Worm (Caenorhabditis elegans) whole organism, L4 larva: ENCODE results near the gene vha-20.
A peak's percentile ranks its signal among the peaks of the same experiment; 100 is the strongest.

Source experiments
- F10B5.3 ChIP-seq: sonication (generic microtip); optimal IDR thresholded peaks from 2 replicates; lab custom pipeline; 2016; ENCODE audit warnings: mild to moderate bottlenecking, missing genetic modification characterization, missing compliant biosample characterization
- F26F4.8 ChIP-seq: fragments of 200-800 bp; sonication (Bioruptor generic); conservative IDR thresholded peaks from 2 replicates; pipeline ENCODE4 v1.3.6; 2022; ENCODE audit warnings: missing genetic modification characterization, missing compliant biosample characterization
- F44E2.7 ChIP-seq: fragments of 200-800 bp; sonication (Bioruptor generic); IDR thresholded peaks from 2 replicates; pipeline ENCODE4 v2.1.2; 2022; ENCODE audit warnings: missing genetic modification characterization, missing compliant biosample characterization
- R02D3.7 ChIP-seq: fragments of 150-350 bp; sonication (generic microtip); optimal IDR thresholded peaks from 3 replicates; lab custom pipeline; 2014; ENCODE audit warnings: missing biosample characterization, missing genetic modification characterization
- T20F7.1 ChIP-seq: fragments of 200-800 bp; sonication (Bioruptor generic); optimal IDR thresholded peaks from 2 replicates; lab custom pipeline; 2018; ENCODE audit warnings: mild to moderate bottlenecking, missing genetic modification characterization, missing compliant biosample characterization
- Y105C5A.15 ChIP-seq: fragments of 200-800 bp; sonication (Bioruptor generic); IDR thresholded peaks from 2 replicates; pipeline ENCODE4 v1.3.6; 2022; ENCODE audit warnings: missing genetic modification characterization, missing compliant biosample characterization
- Y75B8A.6 ChIP-seq: fragments of 200-800 bp; sonication (Bioruptor generic); IDR thresholded peaks from 2 replicates; pipeline ENCODE4 v1.3.6; 2022; ENCODE audit warnings: missing genetic modification reagents, missing genetic modification characterization, missing compliant biosample characterization
- aly-2 ChIP-seq: sonication (generic microtip); optimal IDR thresholded peaks from 2 replicates; lab custom pipeline; 2018; ENCODE audit warnings: missing biosample characterization, missing genetic modification characterization
- attf-4 ChIP-seq: sonication (generic microtip); optimal IDR thresholded peaks from 3 replicates; lab custom pipeline; 2017; ENCODE audit warnings: missing biosample characterization, missing genetic modification characterization
- ceh-28 ChIP-seq: fragments of 150-350 bp; optimal IDR thresholded peaks from 2 replicates; lab custom pipeline; 2014; ENCODE audit warnings: missing biosample characterization, missing genetic modification reagents, missing genetic modification characterization
- ceh-44 ChIP-seq: fragments of 200-800 bp; sonication (Bioruptor generic); IDR thresholded peaks from 2 replicates; pipeline ENCODE4 v1.3.6; 2022; ENCODE audit warnings: missing genetic modification reagents, missing genetic modification characterization, missing compliant biosample characterization
- cey-2 ChIP-seq: sonication (generic microtip); optimal IDR thresholded peaks from 3 replicates; lab custom pipeline; 2017; ENCODE audit warnings: missing genetic modification characterization, mild to moderate bottlenecking, missing compliant biosample characterization, antibody characterized with exemption, borderline replicate concordance; ENCODE audit not compliant: insufficient read depth
- dmd-8 ChIP-seq: fragments of 200-800 bp; sonication (Bioruptor generic); IDR thresholded peaks from 2 replicates; pipeline ENCODE4 v1.3.6; 2022; ENCODE audit warnings: missing genetic modification characterization, missing compliant biosample characterization
- dmd-9 ChIP-seq: fragments of 200-800 bp; sonication (Bioruptor generic); IDR thresholded peaks from 2 replicates; pipeline ENCODE4 v1.3.6; 2022; ENCODE audit warnings: missing genetic modification reagents, missing genetic modification characterization, missing compliant biosample characterization
- dpl-1 ChIP-seq: fragments of 150-350 bp; optimal IDR thresholded peaks from 2 replicates; lab custom pipeline; 2014; ENCODE audit warnings: missing biosample characterization, missing genetic modification reagents, missing genetic modification characterization
- duxl-1 ChIP-seq: sonication (generic microtip); optimal IDR thresholded peaks from 2 replicates; lab custom pipeline; 2016; ENCODE audit warnings: mild to moderate bottlenecking, missing genetic modification characterization, moderate library complexity, missing compliant biosample characterization; ENCODE audit not compliant: poor library complexity
- dve-1 ChIP-seq: sonication (generic microtip); optimal IDR thresholded peaks from 2 replicates; lab custom pipeline; 2017; ENCODE audit warnings: antibody characterized with exemption, mild to moderate bottlenecking, missing genetic modification characterization, missing compliant biosample characterization; ENCODE audit not compliant: insufficient read depth
- egl-27 ChIP-seq: sonication (generic microtip); optimal IDR thresholded peaks from 3 replicates; lab custom pipeline; 2017; ENCODE audit warnings: missing biosample characterization, missing genetic modification reagents, missing genetic modification characterization
- egl-43 ChIP-seq: fragments of 200-800 bp; sonication (Bioruptor generic); IDR thresholded peaks from 2 replicates; pipeline ENCODE4 v1.3.6; 2022; ENCODE audit warnings: missing genetic modification reagents, missing genetic modification characterization, missing compliant biosample characterization
- fos-1 ChIP-seq: fragments of 150-350 bp; optimal IDR thresholded peaks from 2 replicates; lab custom pipeline; 2014; ENCODE audit warnings: missing biosample characterization, missing genetic modification characterization
- gei-8 ChIP-seq: fragments of 200-800 bp; sonication (Bioruptor generic); optimal IDR thresholded peaks from 2 replicates; lab custom pipeline; 2018; ENCODE audit warnings: mild to moderate bottlenecking, missing genetic modification characterization, missing compliant biosample characterization
- hif-1 ChIP-seq, 2 experiments: sonication (generic microtip); optimal IDR thresholded peaks; 2 replicates each; lab custom pipeline; 2016 to 2017; ENCODE audit warnings: missing compliant biosample characterization in 2 of 2, missing genetic modification characterization in 2 of 2, missing genetic modification reagents in 2 of 2, missing genotype in 2 of 2, mild to moderate bottlenecking in 1 of 2
- hlh-30 ChIP-seq: sonication (generic microtip); optimal IDR thresholded peaks from 2 replicates; lab custom pipeline; 2017; ENCODE audit warnings: antibody characterized with exemption, mild to moderate bottlenecking, missing genetic modification characterization, missing compliant biosample characterization; ENCODE audit not compliant: insufficient read depth
- lin-1 ChIP-seq: fragments of 200-800 bp; sonication (Bioruptor generic); IDR thresholded peaks from 2 replicates; pipeline ENCODE4 v1.3.6; 2022; ENCODE audit warnings: missing genetic modification reagents, missing genetic modification characterization, missing compliant biosample characterization
- lin-13 ChIP-seq: fragments of 150-350 bp; optimal IDR thresholded peaks from 2 replicates; lab custom pipeline; 2014; ENCODE audit warnings: missing biosample characterization, missing genetic modification reagents, missing genetic modification characterization
- lin-15B ChIP-seq: fragments of 150-350 bp; sonication (generic microtip); optimal IDR thresholded peaks from 3 replicates; lab custom pipeline; 2014; ENCODE audit warnings: missing biosample characterization, missing genetic modification characterization
- lin-38 ChIP-seq: fragments of 200-800 bp; sonication (Bioruptor generic); IDR thresholded peaks from 2 replicates; pipeline ENCODE4 v1.3.6; 2022; ENCODE audit warnings: missing genetic modification reagents, missing genetic modification characterization, missing compliant biosample characterization
- lin-39 ChIP-seq: fragments of 150-350 bp; optimal IDR thresholded peaks from 2 replicates; lab custom pipeline; 2014; ENCODE audit warnings: missing biosample characterization, missing genetic modification reagents, missing genetic modification characterization
- lsy-2 ChIP-seq, 2 experiments: fragments of 150-350 bp in 1 of 2; sonication (generic microtip) in 1 of 2; optimal IDR thresholded peaks; 2 replicates each; lab custom pipeline; 2014 to 2017; ENCODE audit warnings: missing biosample characterization in 2 of 2, missing genetic modification characterization in 2 of 2
- madf-5 ChIP-seq, 2 experiments: fragments of 200-800 bp; sonication (Bioruptor generic); IDR thresholded peaks; 2 replicates each; pipeline ENCODE4 v1.3.6; 2022; ENCODE audit warnings: missing compliant biosample characterization in 2 of 2, missing genetic modification characterization in 2 of 2
- madf-9 ChIP-seq: fragments of 200-800 bp; sonication (Bioruptor generic); conservative IDR thresholded peaks from 2 replicates; pipeline ENCODE4 v1.3.6; 2022; ENCODE audit warnings: missing genetic modification reagents, missing genetic modification characterization, missing compliant biosample characterization
- mdt-29 ChIP-seq: fragments of 200-800 bp; sonication (Bioruptor generic); IDR thresholded peaks from 2 replicates; pipeline ENCODE4 v1.3.6; 2022; ENCODE audit warnings: missing genetic modification reagents, missing genetic modification characterization, missing compliant biosample characterization
- mxl-2 ChIP-seq: fragments of 200-800 bp; sonication (Bioruptor generic); conservative IDR thresholded peaks from 2 replicates; pipeline ENCODE4 v1.3.6; 2022; ENCODE audit warnings: missing genetic modification reagents, missing genetic modification characterization, missing compliant biosample characterization
- nhr-102 ChIP-seq: sonication (generic microtip); optimal IDR thresholded peaks from 2 replicates; lab custom pipeline; 2016; ENCODE audit warnings: mild to moderate bottlenecking, missing genetic modification characterization, moderate library complexity, missing compliant biosample characterization
- nhr-25 ChIP-seq: sonication (generic microtip); optimal IDR thresholded peaks from 2 replicates; lab custom pipeline; 2017; ENCODE audit warnings: missing genetic modification characterization, mild to moderate bottlenecking, missing compliant biosample characterization, antibody characterized with exemption, moderate library complexity, borderline replicate concordance; ENCODE audit not compliant: insufficient read depth
- nhr-41 ChIP-seq: fragments of 200-800 bp; sonication (Bioruptor generic); IDR thresholded peaks from 2 replicates; pipeline ENCODE4 v1.3.6; 2022; ENCODE audit warnings: missing genetic modification reagents, missing genetic modification characterization, missing compliant biosample characterization
- nhr-6 ChIP-seq: fragments of 150-350 bp; optimal IDR thresholded peaks from 2 replicates; lab custom pipeline; 2014; ENCODE audit warnings: missing biosample characterization, missing genetic modification characterization
- pha-4 ChIP-seq, 2 experiments: fragments of 150-350 bp in 1 of 2; fragments of 200-800 bp in 1 of 2; sonication (Bioruptor generic) in 1 of 2; IDR thresholded peaks in 1 of 2; optimal IDR thresholded peaks in 1 of 2; 2 replicates each; pipeline versions ENCODE4 v1.3.6 to Lab custom; 2014 to 2022; ENCODE audit warnings: missing genetic modification characterization in 2 of 2, missing genetic modification reagents in 2 of 2, missing biosample characterization in 1 of 2, missing compliant biosample characterization in 1 of 2
- php-3 ChIP-seq: fragments of 200-800 bp; sonication (Bioruptor generic); IDR thresholded peaks from 2 replicates; pipeline ENCODE4 v1.3.6; 2022; ENCODE audit warnings: missing genetic modification reagents, missing genetic modification characterization, missing compliant biosample characterization
- pqm-1 ChIP-seq: sonication (generic microtip); optimal IDR thresholded peaks from 2 replicates; lab custom pipeline; 2017; ENCODE audit warnings: missing biosample characterization, missing genetic modification characterization
- rbr-2 ChIP-seq: sonication (generic microtip); optimal IDR thresholded peaks from 2 replicates; lab custom pipeline; 2016; ENCODE audit warnings: missing genotype, missing genetic modification characterization, missing compliant biosample characterization
- saeg-2 ChIP-seq: fragments of 200-800 bp; sonication (Bioruptor generic); IDR thresholded peaks from 2 replicates; pipeline ENCODE4 v1.3.6; 2022; ENCODE audit warnings: missing genetic modification reagents, missing genetic modification characterization, missing compliant biosample characterization
- set-16 ChIP-seq: fragments of 200-800 bp; sonication (Bioruptor generic); IDR thresholded peaks from 2 replicates; pipeline ENCODE4 v1.3.6; 2022; ENCODE audit warnings: missing genetic modification reagents, missing genetic modification characterization, missing compliant biosample characterization
- skn-1 ChIP-seq: fragments of 150-350 bp; optimal IDR thresholded peaks from 2 replicates; lab custom pipeline; 2014; ENCODE audit warnings: missing biosample characterization, missing genetic modification characterization
- tra-1 ChIP-seq: fragments of 200-800 bp; sonication (Bioruptor generic); IDR thresholded peaks from 2 replicates; pipeline ENCODE4 v1.3.6; 2022; ENCODE audit warnings: missing genetic modification reagents, missing genetic modification characterization, missing compliant biosample characterization
- unc-62 ChIP-seq, 3 experiments: fragments of 150-350 bp in 1 of 3; sonication (generic microtip); optimal IDR thresholded peaks in 2 of 3; peaks in 1 of 3; 1 replicate in 1 of 3; 2 replicates in 2 of 3; lab custom pipeline; 2014 to 2017; ENCODE audit warnings: missing biosample characterization in 3 of 3, missing genetic modification characterization in 3 of 3, missing genetic modification reagents in 3 of 3, missing genotype in 1 of 3
- zfp-3 ChIP-seq: fragments of 200-800 bp; sonication (Bioruptor generic); conservative IDR thresholded peaks from 2 replicates; pipeline ENCODE4 v1.3.6; 2022; ENCODE audit warnings: missing genetic modification reagents, missing genetic modification characterization, missing compliant biosample characterization
- zip-11 ChIP-seq: fragments of 200-800 bp; sonication (Bioruptor generic); IDR thresholded peaks from 2 replicates; pipeline ENCODE4 v1.3.6; 2022; ENCODE audit warnings: missing genetic modification characterization, missing compliant biosample characterization
- zip-2 ChIP-seq: fragments of 150-350 bp; optimal IDR thresholded peaks from 2 replicates; lab custom pipeline; 2014; ENCODE audit warnings: missing biosample characterization, missing genetic modification characterization

vha-20 gene

ce11 chrX:14134883-14135282 is 29.4 kb downstream of the vha-20 start (continued):
- TF ChIP-seq php-3 (GFP tag; lab: Robert Waterston, UW): no peak
- TF ChIP-seq T20F7.1: no peak
- no peak for TF ChIP-seq lin-39 (tag; lab: Kevin White, UChicago)
- no peak for TF ChIP-seq set-16 (GFP tag; lab: Robert Waterston, UW)
- peak; percentile 65; the same call in 1 of the 2 replicates for TF ChIP-seq dmd-8 (GFP tag; lab: Robert Waterston, UW)
- no peak for TF ChIP-seq R02D3.7 (tag; lab: Kevin White, UChicago)
- no peak for TF ChIP-seq ceh-28 (tag; lab: Kevin White, UChicago)
- no peak for TF ChIP-seq gei-8 (GFP tag; lab: Kevin White, UChicago)
- no peak for TF ChIP-seq hif-1 (tag; optimal IDR thresholded peaks at IDR 0.05; lab: Kevin White, UChicago)
- TF ChIP-seq hlh-30 (tag; lab: Kevin White, UChicago): no peak
- TF ChIP-seq pha-4 (GFP tag; IDR thresholded peaks at IDR 0.05; lab: Robert Waterston, UW): peak; percentile 54; the same call in 1 of the 2 replicates
- TF ChIP-seq pha-4 (tag; optimal IDR thresholded peaks at IDR 0.05; lab: Kevin White, UChicago): no peak
- no peak for TF ChIP-seq F44E2.7
- TF ChIP-seq duxl-1 (tag; lab: Kevin White, UChicago): peak; percentile 39
- peak; percentile 42; the same call in 1 of the 2 replicates for TF ChIP-seq tra-1 (GFP tag; lab: Robert Waterston, UW)
- TF ChIP-seq Y75B8A.6 (GFP tag; lab: Robert Waterston, UW): no peak
- TF ChIP-seq fos-1 (tag; lab: Kevin White, UChicago): no peak
- no peak for TF ChIP-seq zip-2 (tag; lab: Kevin White, UChicago)
- no peak for TF ChIP-seq madf-9 (GFP tag; lab: Robert Waterston, UW)
- peak; percentile 60 for TF ChIP-seq lin-38 (GFP tag; lab: Robert Waterston, UW)
- TF ChIP-seq nhr-41 (GFP tag; lab: Robert Waterston, UW): no peak
- peak; percentile 74; the same call in 1 of the 2 replicates for TF ChIP-seq lin-1
- no peak for TF ChIP-seq aly-2
- TF ChIP-seq pqm-1 (tag; lab: Kevin White, UChicago): no peak
- no peak for TF ChIP-seq lin-13
- no peak for TF ChIP-seq rbr-2 (tag; lab: Kevin White, UChicago)
- no peak for TF ChIP-seq madf-5 (GFP tag; IDR thresholded peaks at IDR 0.05; lab: Robert Waterston, UW)
- TF ChIP-seq attf-4 (tag; lab: Kevin White, UChicago): no peak
- no peak for TF ChIP-seq zfp-3 (GFP tag; lab: Robert Waterston, UW)
- no peak for TF ChIP-seq saeg-2 (GFP tag; lab: Robert Waterston, UW)
- no peak for TF ChIP-seq skn-1
- no peak; the same call in 1 of the 2 replicates for TF ChIP-seq ceh-44 (GFP tag; lab: Robert Waterston, UW)
- no peak for TF ChIP-seq unc-62 (GFP tag; optimal IDR thresholded peaks at IDR 0.05 in 1 of 2; lab: Kevin White, UChicago)
- TF ChIP-seq unc-62 (tag; optimal IDR thresholded peaks at IDR 0.05; lab: Kevin White, UChicago): no peak
- TF ChIP-seq Y105C5A.15 (GFP tag; lab: Robert Waterston, UW): no peak
- TF ChIP-seq lsy-2 (tag; optimal IDR thresholded peaks at IDR 0.05; lab: Kevin White, UChicago): no peak
- TF ChIP-seq egl-43 (GFP tag; lab: Robert Waterston, UW): peak; percentile 71; the same call in 1 of the 2 replicates
- TF ChIP-seq nhr-102 (tag; lab: Kevin White, UChicago): no peak
- TF ChIP-seq zip-11 (GFP tag; lab: Robert Waterston, UW): no peak
- no peak for TF ChIP-seq nhr-6 (tag; lab: Kevin White, UChicago)
- TF ChIP-seq cey-2 (tag; lab: Kevin White, UChicago): no peak
- TF ChIP-seq lin-15B: no peak
- no peak for TF ChIP-seq F10B5.3 (tag; lab: Kevin White, UChicago)
- no peak for TF ChIP-seq F26F4.8
- TF ChIP-seq dmd-9 (GFP tag; lab: Robert Waterston, UW): no peak
- no peak for TF ChIP-seq egl-27 (tag; lab: Kevin White, UChicago)
- no peak for TF ChIP-seq nhr-25 (tag; lab: Kevin White, UChicago)
- TF ChIP-seq dve-1 (tag; lab: Kevin White, UChicago): peak; percentile 49
- no peak for TF ChIP-seq dpl-1 (GFP tag; lab: Kevin White, UChicago)
- TF ChIP-seq mdt-29 (GFP tag; lab: Robert Waterston, UW): 0 out of 2 replicates have a peak, but pooled peaks have one; percentile 46
- TF ChIP-seq mxl-2 (GFP tag; lab: Robert Waterston, UW): no peak
